Fruit fly (Drosophila melanogaster): ENCODE measurements around the gene qless.

DNA sequence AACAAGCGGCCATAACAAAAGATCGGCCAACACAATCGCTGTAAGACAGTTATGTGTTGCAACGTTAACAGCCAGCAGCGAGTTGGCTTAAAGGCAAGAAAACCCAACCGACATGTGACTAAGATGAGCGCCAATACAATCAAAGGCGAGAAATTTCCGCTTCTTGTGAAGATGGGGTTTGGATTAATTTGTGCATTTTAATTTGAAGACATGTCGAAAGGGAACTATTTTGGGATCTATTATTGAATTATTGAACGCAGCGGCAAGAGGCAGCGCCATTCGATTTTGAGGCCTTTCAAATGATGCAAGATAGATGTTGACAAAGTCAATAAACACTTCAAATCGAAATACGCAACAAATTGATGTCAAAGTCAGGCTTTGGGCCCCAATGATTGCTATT, 11.3 kb downstream of the qless start:
- TF ChIP-seq OdsH (GFP tag; optimal IDR thresholded peaks at IDR 0.05) = no peak
- TF ChIP-seq psq (GFP tag; optimal IDR thresholded peaks at IDR 0.05) = no peak
- no peak for TF ChIP-seq woc (GFP tag; optimal IDR thresholded peaks at IDR 0.05)
- TF ChIP-seq CrebA (GFP tag; optimal IDR thresholded peaks at IDR 0.05; ENCODE audit: borderline replicate concordance) = no peak
- no peak for TF ChIP-seq CG9705 (GFP tag; optimal IDR thresholded peaks at IDR 0.05)
- no peak for TF ChIP-seq HLH106 (tag; optimal IDR thresholded peaks at IDR 0.05)
- TF ChIP-seq sage (GFP tag; optimal IDR thresholded peaks at IDR 0.05) = no peak
